Fruit fly (Drosophila melanogaster) whole organism, prepupa: Measurements from ENCODE around the gene mmm.

Source experiments
- Blimp-1 ChIP-seq: fragments of 200-800 bp; sonication (Bioruptor generic); optimal IDR thresholded peaks from 3 replicates; lab custom pipeline; 2017; ENCODE audit warnings: missing biosample characterization, missing genetic modification characterization, mild to moderate bottlenecking, moderate library complexity, missing genetic modification reagents
- CG11762 ChIP-seq: fragments of 200-800 bp; sonication (Bioruptor generic); optimal IDR thresholded peaks from 3 replicates; lab custom pipeline; 2016; ENCODE audit warnings: missing biosample characterization, missing genetic modification characterization; ENCODE audit not compliant: insufficient read depth
- CG15336 ChIP-seq: fragments of 200-800 bp; sonication (Bioruptor generic); IDR thresholded peaks from 2 replicates; pipeline ENCODE4 v1.3.6; 2022; ENCODE audit warnings: missing biosample characterization, missing genetic modification characterization
- CG1621 ChIP-seq: fragments of 200-800 bp; sonication (Bioruptor generic); optimal IDR thresholded peaks from 3 replicates; lab custom pipeline; 2018; ENCODE audit warnings: missing biosample characterization, mild to moderate bottlenecking, missing genetic modification characterization
- CG3032 ChIP-seq: fragments of 200-800 bp; optimal IDR thresholded peaks from 2 replicates; lab custom pipeline; 2019; ENCODE audit warnings: missing biosample characterization, mild to moderate bottlenecking, missing genetic modification characterization, moderate library complexity
- CG32006 ChIP-seq: fragments of 200-800 bp; sonication (Bioruptor generic); optimal IDR thresholded peaks from 3 replicates; lab custom pipeline; 2017; ENCODE audit warnings: missing biosample characterization, mild to moderate bottlenecking, missing genetic modification characterization
- CG34406 ChIP-seq: fragments of 200-800 bp; sonication (Bioruptor generic); optimal IDR thresholded peaks from 3 replicates; lab custom pipeline; 2016; ENCODE audit warnings: missing biosample characterization, missing genetic modification characterization
- CG3919 ChIP-seq: fragments of 200-800 bp; sonication (Bioruptor generic); optimal IDR thresholded peaks from 3 replicates; lab custom pipeline; 2016; ENCODE audit warnings: missing biosample characterization, missing genetic modification characterization
- CG4318 ChIP-seq: fragments of 200-800 bp; sonication (Bioruptor generic); optimal IDR thresholded peaks from 3 replicates; lab custom pipeline; 2017; ENCODE audit warnings: missing biosample characterization, mild to moderate bottlenecking, missing genetic modification characterization
- CG6163 ChIP-seq: fragments of 200-800 bp; sonication (Bioruptor generic); IDR thresholded peaks from 3 replicates; pipeline ENCODE4 v1.3.6; 2022; ENCODE audit warnings: missing biosample characterization, missing genetic modification characterization
- CG6276 ChIP-seq: fragments of 200-800 bp; sonication (Bioruptor generic); optimal IDR thresholded peaks from 2 replicates; lab custom pipeline; 2017; ENCODE audit warnings: missing biosample characterization, mild to moderate bottlenecking, missing genetic modification characterization
- CG6792 ChIP-seq: fragments of 200-800 bp; sonication (Bioruptor generic); optimal IDR thresholded peaks from 3 replicates; lab custom pipeline; 2016; ENCODE audit warnings: missing biosample characterization, missing genetic modification characterization
- CG7368 ChIP-seq: fragments of 200-800 bp; sonication (Bioruptor generic); optimal IDR thresholded peaks from 3 replicates; lab custom pipeline; 2016; ENCODE audit warnings: missing biosample characterization, missing genetic modification characterization
- CG8119 ChIP-seq: fragments of 200-800 bp; sonication (Bioruptor generic); IDR thresholded peaks from 3 replicates; pipeline ENCODE4 v1.3.6; 2022; ENCODE audit warnings: missing biosample characterization, missing genetic modification characterization
- CG8319 ChIP-seq: fragments of 200-800 bp; sonication (Bioruptor generic); optimal IDR thresholded peaks from 3 replicates; lab custom pipeline; 2016; ENCODE audit warnings: missing biosample characterization, missing genetic modification characterization
- CG8632 ChIP-seq: fragments of 200-800 bp; sonication (Bioruptor generic); optimal IDR thresholded peaks from 3 replicates; lab custom pipeline; 2016; ENCODE audit warnings: missing biosample characterization, missing genetic modification characterization
- CG9139 ChIP-seq: fragments of 200-800 bp; sonication (Bioruptor generic); optimal IDR thresholded peaks from 3 replicates; lab custom pipeline; 2017; ENCODE audit warnings: missing biosample characterization, mild to moderate bottlenecking, missing genetic modification characterization
- Eip75B ChIP-seq: fragments of 200-800 bp; sonication (Bioruptor generic); optimal IDR thresholded peaks from 3 replicates; lab custom pipeline; 2016; ENCODE audit warnings: missing biosample characterization, missing genetic modification characterization
- Eip78C ChIP-seq: fragments of 200-800 bp; sonication (Bioruptor generic); peaks from one replicate; lab custom pipeline; 2016; ENCODE audit warnings: missing biosample characterization, missing genetic modification characterization
- Eip93F ChIP-seq: fragments of 200-800 bp; sonication (Bioruptor generic); optimal IDR thresholded peaks from 2 replicates; lab custom pipeline; 2016; ENCODE audit warnings: missing biosample characterization, mild to moderate bottlenecking, missing genetic modification characterization
- Ets96B ChIP-seq: fragments of 200-800 bp; optimal IDR thresholded peaks from 2 replicates; lab custom pipeline; 2019; ENCODE audit warnings: missing biosample characterization, mild to moderate bottlenecking, missing genetic modification characterization, moderate library complexity
- Gug ChIP-seq: fragments of 200-800 bp; sonication (Bioruptor generic); IDR thresholded peaks from 2 replicates; pipeline ENCODE4 v1.3.6; 2022; ENCODE audit warnings: missing biosample characterization, missing genetic modification characterization
- Hr39 ChIP-seq: fragments of 200-800 bp; sonication (Bioruptor generic); optimal IDR thresholded peaks from 2 replicates; lab custom pipeline; 2016; ENCODE audit warnings: missing biosample characterization, missing genetic modification characterization
- Hr4 ChIP-seq: fragments of 200-800 bp; sonication (Bioruptor generic); optimal IDR thresholded peaks from 3 replicates; lab custom pipeline; 2016; ENCODE audit warnings: missing biosample characterization, missing genetic modification characterization
- Lpt ChIP-seq: fragments of 200-800 bp; sonication (Bioruptor generic); optimal IDR thresholded peaks from 3 replicates; lab custom pipeline; 2016; ENCODE audit warnings: missing biosample characterization, missing genetic modification characterization
- OdsH ChIP-seq: fragments of 200-800 bp; sonication (Bioruptor generic); optimal IDR thresholded peaks from 3 replicates; lab custom pipeline; 2016; ENCODE audit warnings: missing biosample characterization, missing genetic modification characterization
- Sox102F ChIP-seq: fragments of 200-800 bp; sonication (Bioruptor generic); optimal IDR thresholded peaks from 2 replicates; lab custom pipeline; 2016; ENCODE audit warnings: missing biosample characterization, mild to moderate bottlenecking, missing genetic modification characterization
- Sox15 ChIP-seq: fragments of 200-800 bp; sonication (Bioruptor generic); optimal IDR thresholded peaks from 3 replicates; lab custom pipeline; 2016; ENCODE audit warnings: missing biosample characterization, missing genetic modification characterization
- achi ChIP-seq: fragments of 200-800 bp; sonication (Bioruptor generic); optimal IDR thresholded peaks from 3 replicates; lab custom pipeline; 2016; ENCODE audit warnings: missing biosample characterization, missing genetic modification characterization
- acj6 ChIP-seq: fragments of 200-800 bp; sonication (Bioruptor generic); optimal IDR thresholded peaks from 3 replicates; lab custom pipeline; 2016; ENCODE audit warnings: missing biosample characterization, missing genetic modification characterization
- dac ChIP-seq: fragments of 200-800 bp; sonication (Bioruptor generic); optimal IDR thresholded peaks from 2 replicates; lab custom pipeline; 2017; ENCODE audit warnings: missing biosample characterization, mild to moderate bottlenecking, missing genetic modification characterization
- eg ChIP-seq: fragments of 200-800 bp; sonication (Bioruptor generic); IDR thresholded peaks from 3 replicates; pipeline ENCODE4 v1.3.6; 2022; ENCODE audit warnings: missing biosample characterization, missing genetic modification characterization
- fd85E ChIP-seq: fragments of 200-800 bp; sonication (Bioruptor generic); optimal IDR thresholded peaks from 3 replicates; lab custom pipeline; 2016; ENCODE audit warnings: missing biosample characterization, missing genetic modification characterization
- fkh ChIP-seq: fragments of 200-800 bp; sonication (Bioruptor generic); optimal IDR thresholded peaks from 3 replicates; lab custom pipeline; 2017; ENCODE audit warnings: missing biosample characterization, mild to moderate bottlenecking, missing genetic modification characterization, moderate library complexity
- net ChIP-seq: fragments of 200-800 bp; sonication (Bioruptor generic); optimal IDR thresholded peaks from 3 replicates; lab custom pipeline; 2016; ENCODE audit warnings: missing biosample characterization, missing genetic modification characterization
- pdm3 ChIP-seq: fragments of 200-800 bp; sonication (Bioruptor generic); optimal IDR thresholded peaks from 3 replicates; lab custom pipeline; 2016; ENCODE audit warnings: missing biosample characterization, missing genetic modification characterization
- salr ChIP-seq, 2 experiments: fragments of 200-800 bp; sonication (Bioruptor generic); optimal IDR thresholded peaks; 3 replicates each; lab custom pipeline; 2016 to 2018; ENCODE audit warnings: missing biosample characterization in 2 of 2, missing genetic modification characterization in 2 of 2, mild to moderate bottlenecking in 1 of 2
- svp ChIP-seq: fragments of 200-800 bp; sonication (Bioruptor generic); peaks from one replicate; lab custom pipeline; 2016; ENCODE audit warnings: missing biosample characterization, missing genetic modification characterization
- topi ChIP-seq: fragments of 200-800 bp; sonication (Bioruptor generic); optimal IDR thresholded peaks from 3 replicates; lab custom pipeline; 2016; ENCODE audit warnings: missing biosample characterization, missing genetic modification characterization

mmm gene

dm6 chr3L:7544639-7545183 lies 38.5 kb upstream of the mmm start:
- TF ChIP-seq fd85E (GFP tag; lab: Kevin White, UChicago), result no peak
- TF ChIP-seq CG15336 (GFP tag; lab: Robert Waterston, UW), result 0 out of 2 replicates have a peak, but pooled peaks have one; percentile 25
- peak; percentile 59 for TF ChIP-seq Hr4 (GFP tag; lab: Kevin White, UChicago)
- peak; percentile 61 for TF ChIP-seq CG32006 (GFP tag; lab: Kevin White, UChicago)
- TF ChIP-seq CG6276 (GFP tag; lab: Kevin White, UChicago), result peak; percentile 14

- TF ChIP-seq Sox102F (peak; percentile 30), Blimp-1 (GFP tag; lab: Kevin White, UChicago) (peak; percentile 93), Eip75B (no peak), svp (GFP tag; lab: Kevin White, UChicago) (no peak)
- TF ChIP-seq, all 60 proteins: peak for 2
Measured at dm6 chr3L:7545562-7545961, 37.7 kb upstream of the mmm start.

dm6 chr3L:7550225-7550624 lies 33.0 kb upstream of the mmm start:
- TF ChIP-seq Gug (GFP tag; lab: Robert Waterston, UW) (peak; percentile 41; the same call in 1 of the 2 replicates), achi (GFP tag; lab: Kevin White, UChicago) (peak; percentile 31), Sox15 (GFP tag; lab: Kevin White, UChicago) (peak; percentile 6), dac (no peak), CG6276 (GFP tag; lab: Kevin White, UChicago) (peak; percentile 41), salr (GFP tag; optimal IDR thresholded peaks at IDR 0.05; lab: Kevin White, UChicago) (no peak), CG3919 (GFP tag; lab: Kevin White, UChicago) (peak; percentile 51), CG6792 (peak; percentile 11), Eip93F (GFP tag; lab: Kevin White, UChicago) (no peak), CG8632 (GFP tag; lab: Kevin White, UChicago) (peak; percentile 16), fkh (no peak), CG6163 (GFP tag; lab: Robert Waterston, UW) (peak; percentile 55; the same call in 2 of the 3 replicates), CG34406 (GFP tag; lab: Kevin White, UChicago) (peak; percentile 32), CG9139 (GFP tag; lab: Kevin White, UChicago) (no peak), topi (GFP tag; lab: Kevin White, UChicago) (no peak), CG3032 (tag; lab: Kevin White, UChicago) (no peak), svp (GFP tag; lab: Kevin White, UChicago) (peak; percentile 72), Lpt (GFP tag; lab: Kevin White, UChicago) (peak; percentile 32), Ets96B (tag; lab: Kevin White, UChicago) (no peak), Eip78C (peak; percentile 64), CG8119 (peak; percentile 60; the same call in 2 of the 3 replicates), net (GFP tag; lab: Kevin White, UChicago) (peak; percentile 36), Hr39 (GFP tag; lab: Kevin White, UChicago) (peak; percentile 6), OdsH (peak; percentile 23), pdm3 (GFP tag; lab: Kevin White, UChicago) (peak; percentile 40), CG1621 (tag; lab: Kevin White, UChicago) (no peak), CG8319 (GFP tag; lab: Kevin White, UChicago) (peak; percentile 13), CG15336 (GFP tag; lab: Robert Waterston, UW) (peak; percentile 52), Hr4 (GFP tag; lab: Kevin White, UChicago) (peak; percentile 62), CG7368 (peak; percentile 23), CG11762 (GFP tag; lab: Kevin White, UChicago) (peak; percentile 12), acj6 (peak; percentile 31), CG4318 (GFP tag; lab: Kevin White, UChicago) (peak; percentile 6), CG32006 (GFP tag; lab: Kevin White, UChicago) (peak; percentile 63), eg (GFP tag; lab: Robert Waterston, UW) (peak; percentile 74)
